Worm (Caenorhabditis elegans) whole organism, young adult: ENCODE measurements around the gene W03F8.6.

Source experiments
- B0019.2 ChIP-seq: fragments of 200-800 bp; sonication (Bioruptor generic); conservative IDR thresholded peaks from 2 replicates; pipeline ENCODE4 v1.3.6; 2022; ENCODE audit warnings: missing genetic modification reagents, missing genetic modification characterization, missing compliant biosample characterization
- B0035.1 ChIP-seq: sonication (generic microtip); optimal IDR thresholded peaks from 2 replicates; lab custom pipeline; 2016; ENCODE audit warnings: missing genetic modification characterization, mild to moderate bottlenecking, missing compliant biosample characterization, missing genotype, missing genetic modification reagents
- B0261.1 ChIP-seq: sonication (generic microtip); optimal IDR thresholded peaks from 2 replicates; lab custom pipeline; 2016; ENCODE audit warnings: mild to moderate bottlenecking, missing genetic modification characterization, moderate library complexity, missing compliant biosample characterization
- D2030.7 ChIP-seq: fragments of 200-800 bp; sonication (Bioruptor generic); IDR thresholded peaks from 2 replicates; pipeline ENCODE4 v1.3.6; 2022; ENCODE audit warnings: missing genetic modification reagents, missing genetic modification characterization, missing compliant biosample characterization
- F23B12.7 ChIP-seq: sonication (generic microtip); optimal IDR thresholded peaks from 2 replicates; lab custom pipeline; 2017; ENCODE audit warnings: missing genetic modification characterization, mild to moderate bottlenecking, missing compliant biosample characterization, antibody characterized with exemption, moderate library complexity; ENCODE audit not compliant: insufficient read depth
- F33H1.4 ChIP-seq: fragments of 200-800 bp; sonication (Bioruptor generic); IDR thresholded peaks from 2 replicates; pipeline ENCODE4 v1.3.6; 2022; ENCODE audit warnings: missing genetic modification reagents, missing genetic modification characterization, missing compliant biosample characterization
- F37B4.10 ChIP-seq: fragments of 200-800 bp; sonication (Bioruptor generic); IDR thresholded peaks from 2 replicates; pipeline ENCODE4 v1.3.6; 2022; ENCODE audit warnings: missing genetic modification characterization, missing compliant biosample characterization
- F52B5.7 ChIP-seq: sonication (generic microtip); optimal IDR thresholded peaks from 2 replicates; lab custom pipeline; 2016; ENCODE audit warnings: mild to moderate bottlenecking, missing genetic modification characterization, missing compliant biosample characterization
- F55B11.4 ChIP-seq: sonication (generic microtip); optimal IDR thresholded peaks from 2 replicates; lab custom pipeline; 2016; ENCODE audit warnings: missing compliant biosample characterization, missing genetic modification characterization, borderline replicate concordance; ENCODE audit not compliant: insufficient read depth
- F57C9.4 ChIP-seq: sonication (generic microtip); optimal IDR thresholded peaks from 2 replicates; lab custom pipeline; 2017; ENCODE audit warnings: mild to moderate bottlenecking, missing genetic modification characterization, missing compliant biosample characterization
- K12H6.12 ChIP-seq: fragments of 200-800 bp; sonication (Bioruptor generic); optimal IDR thresholded peaks from 2 replicates; lab custom pipeline; 2018; ENCODE audit warnings: mild to moderate bottlenecking, missing genetic modification characterization, missing compliant biosample characterization
- Y53F4B.3 ChIP-seq: fragments of 200-800 bp; sonication (Bioruptor generic); IDR thresholded peaks from 2 replicates; pipeline ENCODE4 v1.3.6; 2022; ENCODE audit warnings: missing genetic modification reagents, missing genetic modification characterization, missing compliant biosample characterization
- Y67H2A.10 ChIP-seq: fragments of 200-800 bp; sonication (Bioruptor generic); conservative IDR thresholded peaks from 2 replicates; pipeline ENCODE4 v1.3.6; 2022; ENCODE audit warnings: missing genetic modification reagents, missing genetic modification characterization, missing compliant biosample characterization
- ZK185.1 ChIP-seq: sonication (generic microtip); optimal IDR thresholded peaks from 2 replicates; lab custom pipeline; 2016; ENCODE audit warnings: mild to moderate bottlenecking, missing genetic modification characterization, missing compliant biosample characterization; ENCODE audit not compliant: poor library complexity, severe bottlenecking
- ama-1 ChIP-seq, 3 experiments: fragments of 150-350 bp in 1 of 3; sonication (generic microtip) in 2 of 3; optimal IDR thresholded peaks; 2 replicates each; lab custom pipeline; 2014 to 2018; ENCODE audit warnings: missing biosample characterization in 2 of 3, missing genetic modification characterization in 2 of 3, missing genetic modification reagents in 2 of 3
- aptf-2 ChIP-seq: fragments of 200-800 bp; sonication (Bioruptor generic); conservative IDR thresholded peaks from 2 replicates; pipeline ENCODE4 v1.3.6; 2022; ENCODE audit warnings: missing genetic modification reagents, missing genetic modification characterization, missing compliant biosample characterization
- atf-7 ChIP-seq: sonication (generic microtip); optimal IDR thresholded peaks from 2 replicates; lab custom pipeline; 2017; ENCODE audit warnings: mild to moderate bottlenecking, missing genetic modification characterization, missing compliant biosample characterization
- attf-5 ChIP-seq: fragments of 200-800 bp; sonication (Bioruptor generic); optimal IDR thresholded peaks from 2 replicates; lab custom pipeline; 2018; ENCODE audit warnings: mild to moderate bottlenecking, missing genetic modification characterization, missing compliant biosample characterization
- bed-2 ChIP-seq: fragments of 200-800 bp; sonication (Bioruptor generic); IDR thresholded peaks from 2 replicates; pipeline ENCODE4 v1.3.6; 2022; ENCODE audit warnings: missing genetic modification reagents, missing genetic modification characterization, missing compliant biosample characterization
- cebp-1 ChIP-seq, 2 experiments: fragments of 200-800 bp in 1 of 2; sonication (Bioruptor generic) in 1 of 2; sonication (generic microtip) in 1 of 2; IDR thresholded peaks in 1 of 2; optimal IDR thresholded peaks in 1 of 2; 2 replicates each; pipeline versions ENCODE4 v1.3.6 to Lab custom; 2017 to 2022; ENCODE audit warnings: missing compliant biosample characterization in 2 of 2, missing genetic modification characterization in 2 of 2, mild to moderate bottlenecking in 1 of 2, missing genetic modification reagents in 1 of 2, moderate library complexity in 1 of 2
- cebp-2 ChIP-seq: fragments of 200-800 bp; sonication (Bioruptor generic); IDR thresholded peaks from 2 replicates; pipeline ENCODE4 v1.3.6; 2022; ENCODE audit warnings: missing genetic modification characterization, missing compliant biosample characterization
- ceh-100 ChIP-seq: fragments of 200-800 bp; sonication (Bioruptor generic); IDR thresholded peaks from 2 replicates; pipeline ENCODE4 v1.3.6; 2022; ENCODE audit warnings: missing genetic modification reagents, missing genetic modification characterization, missing compliant biosample characterization
- ceh-58 ChIP-seq: fragments of 200-800 bp; sonication (Bioruptor generic); IDR thresholded peaks from 2 replicates; pipeline ENCODE4 v1.3.6; 2022; ENCODE audit warnings: missing genetic modification characterization, missing compliant biosample characterization
- ceh-91 ChIP-seq: fragments of 200-800 bp; sonication (Bioruptor generic); IDR thresholded peaks from 2 replicates; pipeline ENCODE4 v1.3.6; 2022; ENCODE audit warnings: missing genetic modification reagents, missing genetic modification characterization, missing compliant biosample characterization
- dpl-1 ChIP-seq: fragments of 150-350 bp; optimal IDR thresholded peaks from 2 replicates; lab custom pipeline; 2014; ENCODE audit warnings: missing biosample characterization, missing genetic modification reagents, missing genetic modification characterization
- egl-44 ChIP-seq: fragments of 200-800 bp; sonication (Bioruptor generic); IDR thresholded peaks from 2 replicates; pipeline ENCODE4 v1.3.6; 2022; ENCODE audit warnings: missing genetic modification reagents, missing genetic modification characterization, missing compliant biosample characterization
- ets-4 ChIP-seq: fragments of 200-800 bp; sonication (Bioruptor generic); optimal IDR thresholded peaks from 2 replicates; lab custom pipeline; 2018; ENCODE audit warnings: mild to moderate bottlenecking, missing genetic modification characterization, missing compliant biosample characterization
- gei-17 ChIP-seq: fragments of 200-800 bp; sonication (Bioruptor generic); optimal IDR thresholded peaks from 2 replicates; lab custom pipeline; 2018; ENCODE audit warnings: mild to moderate bottlenecking, missing genetic modification characterization, missing compliant biosample characterization
- him-1 ChIP-seq: sonication (generic microtip); optimal IDR thresholded peaks from 2 replicates; lab custom pipeline; 2016; ENCODE audit warnings: missing genotype, missing genetic modification reagents, missing genetic modification characterization, missing compliant biosample characterization
- hlh-12 ChIP-seq: sonication (generic microtip); optimal IDR thresholded peaks from 2 replicates; lab custom pipeline; 2016; ENCODE audit warnings: missing genetic modification characterization, missing compliant biosample characterization
- hlh-26 ChIP-seq: fragments of 200-800 bp; sonication (Bioruptor generic); conservative IDR thresholded peaks from 2 replicates; pipeline ENCODE4 v1.3.6; 2022; ENCODE audit warnings: missing genetic modification reagents, missing genetic modification characterization, missing compliant biosample characterization
- hmg-1.2 ChIP-seq: fragments of 200-800 bp; sonication (Bioruptor generic); IDR thresholded peaks from 2 replicates; pipeline ENCODE4 v1.3.6; 2022; ENCODE audit warnings: missing genetic modification reagents, missing genetic modification characterization, missing compliant biosample characterization
- mel-28 ChIP-seq: sonication (generic microtip); optimal IDR thresholded peaks from 2 replicates; lab custom pipeline; 2016; ENCODE audit warnings: borderline replicate concordance, mild to moderate bottlenecking, missing genetic modification characterization, missing compliant biosample characterization
- nfyb-1 ChIP-seq: fragments of 200-800 bp; sonication (Bioruptor generic); IDR thresholded peaks from 2 replicates; pipeline ENCODE4 v1.3.6; 2022; ENCODE audit warnings: missing genetic modification reagents, missing genetic modification characterization, missing compliant biosample characterization
- nhr-120 ChIP-seq: fragments of 200-800 bp; sonication (Bioruptor generic); IDR thresholded peaks from 2 replicates; pipeline ENCODE4 v1.3.6; 2022; ENCODE audit warnings: missing genetic modification characterization, missing compliant biosample characterization
- nhr-179 ChIP-seq: sonication (generic microtip); optimal IDR thresholded peaks from 2 replicates; lab custom pipeline; 2016; ENCODE audit warnings: mild to moderate bottlenecking, missing genetic modification characterization, missing compliant biosample characterization
- nhr-27 ChIP-seq: fragments of 200-800 bp; sonication (Bioruptor generic); optimal IDR thresholded peaks from 2 replicates; lab custom pipeline; 2018; ENCODE audit warnings: mild to moderate bottlenecking, missing genetic modification characterization, moderate library complexity, missing compliant biosample characterization
- nhr-90 ChIP-seq: sonication (generic microtip); optimal IDR thresholded peaks from 2 replicates; lab custom pipeline; 2016; ENCODE audit warnings: missing genotype, mild to moderate bottlenecking, missing genetic modification characterization, missing compliant biosample characterization
- pbrm-1 ChIP-seq: fragments of 200-800 bp; sonication (Bioruptor generic); IDR thresholded peaks from 2 replicates; pipeline ENCODE4 v1.3.6; 2022; ENCODE audit warnings: missing genetic modification reagents, missing genetic modification characterization, missing compliant biosample characterization
- pha-4 ChIP-seq: fragments of 150-350 bp; sonication (generic microtip); optimal IDR thresholded peaks from 2 replicates; lab custom pipeline; 2014; ENCODE audit warnings: missing biosample characterization, missing genetic modification reagents, missing genetic modification characterization
- rec-8 ChIP-seq, 2 experiments: sonication (generic microtip); optimal IDR thresholded peaks; 2 replicates each; lab custom pipeline; 2016; ENCODE audit warnings: mild to moderate bottlenecking in 2 of 2, missing genetic modification characterization in 2 of 2, missing genetic modification reagents in 2 of 2, missing genotype in 2 of 2, missing biosample characterization in 1 of 2, missing compliant biosample characterization in 1 of 2, moderate library complexity in 1 of 2
- rpc-1 ChIP-seq, 2 experiments: fragments of 150-350 bp in 1 of 2; sonication (generic microtip) in 1 of 2; optimal IDR thresholded peaks; 2 replicates each; lab custom pipeline; 2014 to 2018; ENCODE audit warnings: missing biosample characterization in 1 of 2, missing genetic modification characterization in 1 of 2, missing genetic modification reagents in 1 of 2, missing genotype in 1 of 2
- sdz-38 ChIP-seq: sonication (generic microtip); optimal IDR thresholded peaks from 2 replicates; lab custom pipeline; 2016; ENCODE audit warnings: missing genotype, missing genetic modification characterization, missing compliant biosample characterization
- snpc-1.1 ChIP-seq: sonication (generic microtip); optimal IDR thresholded peaks from 2 replicates; lab custom pipeline; 2017; ENCODE audit warnings: missing genetic modification characterization, mild to moderate bottlenecking, missing compliant biosample characterization, antibody characterized with exemption, moderate library complexity, missing genotype, missing genetic modification reagents; ENCODE audit not compliant: insufficient read depth
- somi-1 ChIP-seq: fragments of 200-800 bp; sonication (Bioruptor generic); optimal IDR thresholded peaks from 2 replicates; lab custom pipeline; 2018; ENCODE audit warnings: mild to moderate bottlenecking, missing genetic modification characterization, missing compliant biosample characterization
- sptf-2 ChIP-seq: fragments of 200-800 bp; sonication (Bioruptor generic); optimal IDR thresholded peaks from 2 replicates; lab custom pipeline; 2018; ENCODE audit warnings: mild to moderate bottlenecking, missing genetic modification characterization, missing compliant biosample characterization
- zfh-2 ChIP-seq: fragments of 200-800 bp; sonication (Bioruptor generic); conservative IDR thresholded peaks from 2 replicates; pipeline ENCODE4 v1.3.6; 2022; ENCODE audit warnings: missing genetic modification reagents, missing genetic modification characterization, missing compliant biosample characterization

The W03F8.6 gene

DNA sequence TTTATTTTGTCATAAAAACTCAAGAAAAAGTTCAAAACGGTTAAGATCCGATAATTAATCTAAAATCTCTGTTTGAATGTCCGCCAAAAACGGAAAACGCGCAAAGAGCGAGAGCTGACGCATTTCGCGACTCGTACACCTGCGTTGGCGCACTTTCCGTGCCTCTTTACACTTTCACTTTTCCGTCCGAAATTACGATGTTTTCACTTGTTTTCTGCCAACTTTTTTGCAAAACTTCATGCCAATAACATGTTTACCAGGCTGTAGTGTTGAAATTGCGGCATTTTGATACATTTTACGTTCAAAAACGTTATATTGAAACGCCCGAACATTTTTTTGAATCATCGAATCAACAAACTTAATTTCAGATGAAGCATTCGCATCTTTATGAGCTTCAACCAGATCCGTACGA, 2.6 kb downstream of the W03F8.6 start, which contains the start of gene W03F8.4 (continued):
- TF ChIP-seq nhr-27 (tag; lab: Kevin White, UChicago), result no peak
- peak; percentile 68 for TF ChIP-seq hmg-1.2 (GFP tag; lab: Robert Waterston, UW)
- peak; percentile 83 for TF ChIP-seq ceh-100 (GFP tag; lab: Robert Waterston, UW)
- no peak; the same call in 1 of the 2 replicates for TF ChIP-seq B0019.2 (GFP tag; lab: Robert Waterston, UW)
- no peak for TF ChIP-seq nhr-179 (tag; lab: Kevin White, UChicago)
- TF ChIP-seq bed-2, result no peak
- peak; percentile 70 for TF ChIP-seq gei-17 (GFP tag; lab: Kevin White, UChicago)
- TF ChIP-seq nhr-120, result no peak
- peak; percentile 95 for TF ChIP-seq pbrm-1 (GFP tag; lab: Robert Waterston, UW)
- no peak for TF ChIP-seq ets-4
- peak; percentile 76 for TF ChIP-seq snpc-1.1 (tag; lab: Kevin White, UChicago)
- TF ChIP-seq nfyb-1 (GFP tag; lab: Robert Waterston, UW), result peak; percentile 89
- TF ChIP-seq ceh-91 (GFP tag; lab: Robert Waterston, UW), result peak; percentile 73
- no peak for TF ChIP-seq egl-44 (GFP tag; lab: Robert Waterston, UW)
- TF ChIP-seq B0261.1 (tag; lab: Kevin White, UChicago), result peak; percentile 0
- TF ChIP-seq rec-8 (tag; optimal IDR thresholded peaks at IDR 0.05; lab: Kevin White, UChicago), result no peak
- TF ChIP-seq B0035.1 (tag; lab: Kevin White, UChicago), result no peak
- peak; percentile 82 for TF ChIP-seq ZK185.1 (tag; lab: Kevin White, UChicago)
- no peak for TF ChIP-seq mel-28 (tag; lab: Kevin White, UChicago)
- peak; percentile 92 for TF ChIP-seq dpl-1 (GFP tag; lab: Kevin White, UChicago)
- no peak for TF ChIP-seq sdz-38
- TF ChIP-seq F37B4.10 (GFP tag; lab: Robert Waterston, UW), result no peak
- TF ChIP-seq aptf-2 (GFP tag; lab: Robert Waterston, UW), result no peak
- TF ChIP-seq atf-7 (tag; lab: Kevin White, UChicago), result peak; percentile 42
- TF ChIP-seq zfh-2, result peak; percentile 56; the same call in 1 of the 2 replicates
- peak; percentile 67 for TF ChIP-seq F23B12.7 (tag; lab: Kevin White, UChicago)
- TF ChIP-seq ceh-58 (GFP tag; lab: Robert Waterston, UW), result no peak
- no peak for TF ChIP-seq sptf-2 (GFP tag; lab: Kevin White, UChicago)
- TF ChIP-seq hlh-26 (GFP tag; lab: Robert Waterston, UW), result no peak
- peak; percentile 53 for TF ChIP-seq him-1 (tag; lab: Kevin White, UChicago)
- no peak for TF ChIP-seq pha-4 (tag; lab: Kevin White, UChicago)
- TF ChIP-seq nhr-90 (tag; lab: Kevin White, UChicago), result no peak
- TF ChIP-seq K12H6.12 (tag; lab: Kevin White, UChicago), result peak; percentile 44
- TF ChIP-seq hlh-12 (tag; lab: Kevin White, UChicago), result no peak
- peak; percentile 89 for TF ChIP-seq attf-5 (GFP tag; lab: Kevin White, UChicago)
- TF ChIP-seq ama-1 (optimal IDR thresholded peaks at IDR 0.05; lab: Kevin White, UChicago), result no peak
- no peak for TF ChIP-seq ama-1 (GFP tag; optimal IDR thresholded peaks at IDR 0.05; lab: Kevin White, UChicago)
- TF ChIP-seq cebp-1 (GFP tag; IDR thresholded peaks at IDR 0.05; lab: Robert Waterston, UW), result peak; percentile 47; the same call in 1 of the 2 replicates
- peak; percentile 84 for TF ChIP-seq cebp-1 (tag; optimal IDR thresholded peaks at IDR 0.05; lab: Kevin White, UChicago)
- no peak for TF ChIP-seq Y67H2A.10 (GFP tag; lab: Robert Waterston, UW)
- no peak; the same call in 1 of the 2 replicates for TF ChIP-seq Y53F4B.3 (GFP tag; lab: Robert Waterston, UW)
- TF ChIP-seq F55B11.4 (tag; lab: Kevin White, UChicago), result no peak
- no peak for TF ChIP-seq cebp-2
- no peak for TF ChIP-seq rpc-1 (optimal IDR thresholded peaks at IDR 0.05; lab: Kevin White, UChicago)
- TF ChIP-seq rpc-1 (tag; optimal IDR thresholded peaks at IDR 0.05; lab: Kevin White, UChicago), result no peak
- peak; percentile 87 for TF ChIP-seq D2030.7
- TF ChIP-seq F33H1.4 (GFP tag; lab: Robert Waterston, UW), result peak; percentile 75
- TF ChIP-seq F57C9.4 (tag; lab: Kevin White, UChicago), result no peak
- peak; percentile 55 for TF ChIP-seq somi-1 (GFP tag; lab: Kevin White, UChicago)
- TF ChIP-seq F52B5.7 (tag; lab: Kevin White, UChicago), result no peak
